Worm (Caenorhabditis elegans) whole organism, young adult: ENCODE measurements around the gene M6.4.

Experiments used
- B0261.1 ChIP-seq: sonication (generic microtip); optimal IDR thresholded peaks from 2 replicates; lab custom pipeline; 2016; ENCODE audit warnings: mild to moderate bottlenecking, missing genetic modification characterization, moderate library complexity, missing compliant biosample characterization
- C06A6.2 ChIP-seq: fragments of 200-800 bp; sonication (Bioruptor generic); conservative IDR thresholded peaks from 2 replicates; pipeline ENCODE4 v1.3.6; 2022; ENCODE audit warnings: missing genetic modification characterization, missing compliant biosample characterization
- C17E4.6 ChIP-seq: fragments of 200-800 bp; sonication (Bioruptor generic); IDR thresholded peaks from 2 replicates; pipeline ENCODE4 v1.3.6; 2022; ENCODE audit warnings: missing genetic modification reagents, missing genetic modification characterization, missing compliant biosample characterization
- F23B12.7 ChIP-seq: sonication (generic microtip); optimal IDR thresholded peaks from 2 replicates; lab custom pipeline; 2017; ENCODE audit warnings: missing genetic modification characterization, mild to moderate bottlenecking, missing compliant biosample characterization, antibody characterized with exemption, moderate library complexity; ENCODE audit not compliant: insufficient read depth
- F33H1.4 ChIP-seq: fragments of 200-800 bp; sonication (Bioruptor generic); IDR thresholded peaks from 2 replicates; pipeline ENCODE4 v1.3.6; 2022; ENCODE audit warnings: missing genetic modification reagents, missing genetic modification characterization, missing compliant biosample characterization
- F39B2.1 ChIP-seq: fragments of 200-800 bp; sonication (Bioruptor generic); IDR thresholded peaks from 2 replicates; pipeline ENCODE4 v1.3.6; 2022; ENCODE audit warnings: missing genetic modification reagents, missing genetic modification characterization, missing compliant biosample characterization
- F52B5.7 ChIP-seq: sonication (generic microtip); optimal IDR thresholded peaks from 2 replicates; lab custom pipeline; 2016; ENCODE audit warnings: mild to moderate bottlenecking, missing genetic modification characterization, missing compliant biosample characterization
- K12H6.12 ChIP-seq: fragments of 200-800 bp; sonication (Bioruptor generic); optimal IDR thresholded peaks from 2 replicates; lab custom pipeline; 2018; ENCODE audit warnings: mild to moderate bottlenecking, missing genetic modification characterization, missing compliant biosample characterization
- T07F8.4 ChIP-seq: sonication (generic microtip); optimal IDR thresholded peaks from 2 replicates; lab custom pipeline; 2016; ENCODE audit warnings: mild to moderate bottlenecking, missing genetic modification characterization, moderate library complexity, missing compliant biosample characterization
- ama-1 ChIP-seq, 3 experiments: fragments of 150-350 bp in 1 of 3; sonication (generic microtip) in 2 of 3; optimal IDR thresholded peaks; 2 replicates each; lab custom pipeline; 2014 to 2018; ENCODE audit warnings: missing biosample characterization in 2 of 3, missing genetic modification characterization in 2 of 3, missing genetic modification reagents in 2 of 3
- attf-3 ChIP-seq: fragments of 200-800 bp; sonication (Bioruptor generic); conservative IDR thresholded peaks from 2 replicates; pipeline ENCODE4 v1.3.6; 2022; ENCODE audit warnings: missing genetic modification reagents, missing genetic modification characterization, missing compliant biosample characterization
- attf-5 ChIP-seq: fragments of 200-800 bp; sonication (Bioruptor generic); optimal IDR thresholded peaks from 2 replicates; lab custom pipeline; 2018; ENCODE audit warnings: mild to moderate bottlenecking, missing genetic modification characterization, missing compliant biosample characterization
- bed-2 ChIP-seq: fragments of 200-800 bp; sonication (Bioruptor generic); IDR thresholded peaks from 2 replicates; pipeline ENCODE4 v1.3.6; 2022; ENCODE audit warnings: missing genetic modification reagents, missing genetic modification characterization, missing compliant biosample characterization
- cebp-1 ChIP-seq, 2 experiments: fragments of 200-800 bp in 1 of 2; sonication (Bioruptor generic) in 1 of 2; sonication (generic microtip) in 1 of 2; IDR thresholded peaks in 1 of 2; optimal IDR thresholded peaks in 1 of 2; 2 replicates each; pipeline versions ENCODE4 v1.3.6 to Lab custom; 2017 to 2022; ENCODE audit warnings: missing compliant biosample characterization in 2 of 2, missing genetic modification characterization in 2 of 2, mild to moderate bottlenecking in 1 of 2, missing genetic modification reagents in 1 of 2, moderate library complexity in 1 of 2
- ceh-100 ChIP-seq: fragments of 200-800 bp; sonication (Bioruptor generic); IDR thresholded peaks from 2 replicates; pipeline ENCODE4 v1.3.6; 2022; ENCODE audit warnings: missing genetic modification reagents, missing genetic modification characterization, missing compliant biosample characterization
- ceh-79 ChIP-seq: sonication (generic microtip); optimal IDR thresholded peaks from 2 replicates; lab custom pipeline; 2017; ENCODE audit warnings: mild to moderate bottlenecking, missing genetic modification characterization, missing compliant biosample characterization
- ceh-91 ChIP-seq: fragments of 200-800 bp; sonication (Bioruptor generic); IDR thresholded peaks from 2 replicates; pipeline ENCODE4 v1.3.6; 2022; ENCODE audit warnings: missing genetic modification reagents, missing genetic modification characterization, missing compliant biosample characterization
- dox-1 ChIP-seq: fragments of 200-800 bp; sonication (Bioruptor generic); IDR thresholded peaks from 2 replicates; pipeline ENCODE4 v1.3.6; 2022; ENCODE audit warnings: missing genetic modification reagents, missing genetic modification characterization, missing compliant biosample characterization
- egl-44 ChIP-seq: fragments of 200-800 bp; sonication (Bioruptor generic); IDR thresholded peaks from 2 replicates; pipeline ENCODE4 v1.3.6; 2022; ENCODE audit warnings: missing genetic modification reagents, missing genetic modification characterization, missing compliant biosample characterization
- egrh-3 ChIP-seq: fragments of 200-800 bp; sonication (Bioruptor generic); IDR thresholded peaks from 2 replicates; pipeline ENCODE4 v1.3.6; 2022; ENCODE audit warnings: missing genetic modification reagents, missing genetic modification characterization, missing compliant biosample characterization
- ekl-4 ChIP-seq: fragments of 200-800 bp; sonication (Bioruptor generic); IDR thresholded peaks from 2 replicates; pipeline ENCODE4 v1.3.6; 2022; ENCODE audit warnings: missing genetic modification reagents, missing genetic modification characterization, missing compliant biosample characterization
- ets-4 ChIP-seq: fragments of 200-800 bp; sonication (Bioruptor generic); optimal IDR thresholded peaks from 2 replicates; lab custom pipeline; 2018; ENCODE audit warnings: mild to moderate bottlenecking, missing genetic modification characterization, missing compliant biosample characterization
- him-1 ChIP-seq: sonication (generic microtip); optimal IDR thresholded peaks from 2 replicates; lab custom pipeline; 2016; ENCODE audit warnings: missing genotype, missing genetic modification reagents, missing genetic modification characterization, missing compliant biosample characterization
- hsf-1 ChIP-seq: fragments of 200-800 bp; sonication (Bioruptor generic); IDR thresholded peaks from 2 replicates; pipeline ENCODE4 v1.3.6; 2022; ENCODE audit warnings: missing genetic modification reagents, missing genetic modification characterization, missing compliant biosample characterization
- lin-26 ChIP-seq: fragments of 200-800 bp; sonication (Bioruptor generic); IDR thresholded peaks from 2 replicates; pipeline ENCODE4 v1.3.6; 2022; ENCODE audit warnings: missing genetic modification reagents, missing genetic modification characterization, missing compliant biosample characterization
- lin-40 ChIP-seq: sonication (generic microtip); optimal IDR thresholded peaks from 2 replicates; lab custom pipeline; 2016; ENCODE audit warnings: missing genetic modification characterization, mild to moderate bottlenecking, missing compliant biosample characterization, missing genotype, missing genetic modification reagents
- lsl-1 ChIP-seq: fragments of 200-800 bp; sonication (Bioruptor generic); optimal IDR thresholded peaks from 2 replicates; lab custom pipeline; 2018; ENCODE audit warnings: mild to moderate bottlenecking, missing genetic modification characterization, moderate library complexity, missing compliant biosample characterization
- madf-8 ChIP-seq: fragments of 200-800 bp; sonication (Bioruptor generic); conservative IDR thresholded peaks from 2 replicates; pipeline ENCODE4 v1.3.6; 2022; ENCODE audit warnings: missing genetic modification reagents, missing genetic modification characterization, missing compliant biosample characterization
- mes-4 ChIP-seq: sonication (generic microtip); optimal IDR thresholded peaks from 2 replicates; lab custom pipeline; 2016; ENCODE audit warnings: missing genotype, missing genetic modification characterization, missing compliant biosample characterization
- nfyb-1 ChIP-seq: fragments of 200-800 bp; sonication (Bioruptor generic); IDR thresholded peaks from 2 replicates; pipeline ENCODE4 v1.3.6; 2022; ENCODE audit warnings: missing genetic modification reagents, missing genetic modification characterization, missing compliant biosample characterization
- nhr-120 ChIP-seq: fragments of 200-800 bp; sonication (Bioruptor generic); IDR thresholded peaks from 2 replicates; pipeline ENCODE4 v1.3.6; 2022; ENCODE audit warnings: missing genetic modification characterization, missing compliant biosample characterization
- nhr-179 ChIP-seq: sonication (generic microtip); optimal IDR thresholded peaks from 2 replicates; lab custom pipeline; 2016; ENCODE audit warnings: mild to moderate bottlenecking, missing genetic modification characterization, missing compliant biosample characterization
- nhr-27 ChIP-seq: fragments of 200-800 bp; sonication (Bioruptor generic); optimal IDR thresholded peaks from 2 replicates; lab custom pipeline; 2018; ENCODE audit warnings: mild to moderate bottlenecking, missing genetic modification characterization, moderate library complexity, missing compliant biosample characterization
- pbrm-1 ChIP-seq: fragments of 200-800 bp; sonication (Bioruptor generic); IDR thresholded peaks from 2 replicates; pipeline ENCODE4 v1.3.6; 2022; ENCODE audit warnings: missing genetic modification reagents, missing genetic modification characterization, missing compliant biosample characterization
- rpc-1 ChIP-seq, 2 experiments: fragments of 150-350 bp in 1 of 2; sonication (generic microtip) in 1 of 2; optimal IDR thresholded peaks; 2 replicates each; lab custom pipeline; 2014 to 2018; ENCODE audit warnings: missing biosample characterization in 1 of 2, missing genetic modification characterization in 1 of 2, missing genetic modification reagents in 1 of 2, missing genotype in 1 of 2
- snpc-4 ChIP-seq, 5 experiments: fragments of 150-350 bp in 1 of 5; sonication (generic microtip) in 4 of 5; optimal IDR thresholded peaks; 2 replicates each; lab custom pipeline; 2014 to 2018; ENCODE audit warnings: missing genetic modification characterization in 5 of 5, missing biosample characterization in 3 of 5, antibody characterized with exemption in 2 of 5, mild to moderate bottlenecking in 2 of 5, missing compliant biosample characterization in 2 of 5, missing genotype in 2 of 5, moderate library complexity in 2 of 5, missing genetic modification reagents in 1 of 5
- somi-1 ChIP-seq: fragments of 200-800 bp; sonication (Bioruptor generic); optimal IDR thresholded peaks from 2 replicates; lab custom pipeline; 2018; ENCODE audit warnings: mild to moderate bottlenecking, missing genetic modification characterization, missing compliant biosample characterization
- tlf-1 ChIP-seq: fragments of 200-800 bp; sonication (Bioruptor generic); optimal IDR thresholded peaks from 2 replicates; lab custom pipeline; 2018; ENCODE audit warnings: mild to moderate bottlenecking, missing genetic modification characterization, missing compliant biosample characterization
- unc-62 ChIP-seq: fragments of 150-350 bp; optimal IDR thresholded peaks from 2 replicates; lab custom pipeline; 2014; ENCODE audit warnings: missing biosample characterization, missing genetic modification reagents, missing genetic modification characterization
- xnd-1 ChIP-seq: sonication (generic microtip); optimal IDR thresholded peaks from 2 replicates; lab custom pipeline; 2016; ENCODE audit warnings: missing genotype, missing genetic modification reagents, missing genetic modification characterization, missing compliant biosample characterization
- ztf-18 ChIP-seq: sonication (generic microtip); optimal IDR thresholded peaks from 2 replicates; lab custom pipeline; 2016; ENCODE audit warnings: missing genotype, mild to moderate bottlenecking, missing genetic modification characterization, missing compliant biosample characterization
- ztf-25 ChIP-seq: fragments of 200-800 bp; sonication (Bioruptor generic); IDR thresholded peaks from 2 replicates; pipeline ENCODE4 v1.3.6; 2022; ENCODE audit warnings: missing genetic modification reagents, missing genetic modification characterization, missing compliant biosample characterization
- ztf-6 ChIP-seq: fragments of 200-800 bp; sonication (Bioruptor generic); IDR thresholded peaks from 2 replicates; pipeline ENCODE4 v1.3.6; 2022; ENCODE audit warnings: missing genetic modification reagents, missing genetic modification characterization, missing compliant biosample characterization

The M6.4 gene

DNA sequence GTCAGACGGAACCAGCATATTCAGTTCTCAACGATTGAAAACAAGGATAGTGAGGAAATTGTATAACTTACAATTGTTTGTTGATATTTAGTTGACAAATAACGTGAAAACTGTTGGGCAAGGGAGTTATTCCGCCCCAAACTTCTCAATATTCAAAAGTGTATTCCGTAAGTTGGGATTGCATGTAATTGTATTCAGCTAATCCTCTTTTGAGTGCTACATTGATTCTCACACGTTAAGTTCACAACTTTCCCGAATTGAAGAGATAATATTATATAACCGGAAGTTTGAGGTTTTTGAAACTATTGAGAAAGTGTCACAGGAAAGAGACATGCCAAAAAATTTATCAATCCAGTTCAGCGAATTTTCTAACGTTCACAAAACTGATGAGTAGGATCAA is 25.8 kb downstream of the M6.4 start, which contains the start of gene ifc-2:
Gene ifc-2, minus strand, starts transcription at position 101 of the 400 bp plus-strand sequence.
- TF ChIP-seq tlf-1 (GFP tag; lab: Kevin White, UChicago) (no peak), xnd-1 (tag; lab: Kevin White, UChicago) (no peak), egrh-3 (GFP tag; lab: Robert Waterston, UW) (no peak), nhr-27 (tag; lab: Kevin White, UChicago) (no peak), F52B5.7 (tag; lab: Kevin White, UChicago) (no peak), ztf-6 (no peak), attf-3 (GFP tag; lab: Robert Waterston, UW) (no peak), T07F8.4 (no peak), C17E4.6 (GFP tag; lab: Robert Waterston, UW) (no peak), ekl-4 (no peak), him-1 (tag; lab: Kevin White, UChicago) (no peak), ama-1 (optimal IDR thresholded peaks at IDR 0.05; lab: Kevin White, UChicago) (no peak), ama-1 (GFP tag; optimal IDR thresholded peaks at IDR 0.05; lab: Kevin White, UChicago) (no peak), ztf-18 (no peak)

DNA sequence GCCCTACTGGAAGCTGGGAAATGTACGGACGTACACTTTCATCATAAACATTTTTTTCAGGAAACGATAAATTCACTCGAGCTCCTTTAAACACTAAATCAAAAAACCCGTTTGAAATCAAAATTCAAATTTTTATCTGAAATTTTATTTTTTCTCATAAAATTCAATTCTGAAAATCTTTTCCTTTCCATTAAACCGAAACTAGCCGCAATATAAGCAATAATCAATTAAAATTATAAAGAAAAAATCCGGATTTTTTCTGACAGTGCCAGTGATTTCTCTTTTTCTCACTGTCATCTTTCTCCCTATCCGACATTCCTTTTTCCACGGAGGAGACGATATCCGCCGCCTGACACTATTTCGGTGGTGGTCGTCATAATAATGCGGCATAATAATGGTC is 26.9 kb downstream of the M6.4 start, which contains the start of gene lpr-7:
Gene lpr-7, plus strand, starts transcription at position 301 of the 400 bp plus-strand sequence.
- TF ChIP-seq xnd-1 (tag; lab: Kevin White, UChicago) (no peak), hsf-1 (no peak), mes-4 (tag; lab: Kevin White, UChicago) (no peak), nhr-179 (tag; lab: Kevin White, UChicago) (no peak), pbrm-1 (GFP tag; lab: Robert Waterston, UW) (no peak), lsl-1 (GFP tag; lab: Kevin White, UChicago) (no peak), dox-1 (no peak), ceh-100 (GFP tag; lab: Robert Waterston, UW) (no peak)

DNA sequence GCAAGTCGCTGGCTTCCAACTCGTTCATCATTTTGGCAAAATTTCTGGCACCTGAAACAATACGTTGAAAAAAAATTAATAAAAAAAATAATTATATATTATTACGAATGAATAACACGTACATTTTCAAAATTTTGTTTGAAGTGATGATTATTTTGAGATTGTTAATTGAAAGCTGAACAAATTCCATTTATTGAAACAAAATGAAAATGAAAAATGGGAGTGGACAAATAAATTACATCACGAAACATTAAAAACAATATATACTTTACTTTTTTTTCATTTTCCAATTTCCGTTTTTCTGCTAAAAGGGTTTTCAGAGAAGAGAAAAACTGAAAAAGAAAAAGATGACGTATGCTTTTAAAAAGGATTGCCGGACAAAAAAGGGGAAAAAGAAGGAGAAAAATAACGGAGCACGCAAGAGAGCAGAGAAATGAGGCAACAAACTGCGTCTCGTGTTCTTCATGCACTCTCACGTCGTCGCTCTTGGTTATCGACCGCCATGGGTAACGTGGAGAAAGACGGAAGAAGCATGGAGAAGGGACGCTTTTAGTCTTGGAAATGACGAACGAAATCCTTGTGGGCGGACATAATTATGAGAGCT is 32.8 kb downstream of the M6.4 start, which contains the start of gene rund-1:
Gene rund-1, minus strand, starts transcription at position 51 of the 604 bp plus-strand sequence.
- TF ChIP-seq ets-4 (GFP tag; lab: Kevin White, UChicago) (no peak), ceh-79 (tag; lab: Kevin White, UChicago) (no peak), F23B12.7 (tag; lab: Kevin White, UChicago) (peak; percentile 23), snpc-4 (GFP tag; optimal IDR thresholded peaks at IDR 0.05; lab: Kevin White, UChicago) (no peak), snpc-4 (tag; optimal IDR thresholded peaks at IDR 0.05; lab: Kevin White, UChicago) (peak in 2 of 4 experiments; percentile 42 to 72), ceh-91 (GFP tag; lab: Robert Waterston, UW) (no peak), madf-8 (GFP tag; lab: Robert Waterston, UW) (no peak), C06A6.2 (GFP tag; lab: Robert Waterston, UW) (no peak), cebp-1 (GFP tag; IDR thresholded peaks at IDR 0.05; lab: Robert Waterston, UW) (no peak), cebp-1 (tag; optimal IDR thresholded peaks at IDR 0.05; lab: Kevin White, UChicago) (no peak), lin-26 (no peak), nhr-120 (GFP tag; lab: Robert Waterston, UW) (no peak), attf-5 (GFP tag; lab: Kevin White, UChicago) (no peak), lin-40 (tag; lab: Kevin White, UChicago) (peak; percentile 36), B0261.1 (tag; lab: Kevin White, UChicago) (no peak), F39B2.1 (GFP tag; lab: Robert Waterston, UW) (no peak), unc-62 (GFP tag; lab: Kevin White, UChicago) (no peak), nhr-27 (tag; lab: Kevin White, UChicago) (no peak), rpc-1 (optimal IDR thresholded peaks at IDR 0.05; lab: Kevin White, UChicago) (no peak), rpc-1 (tag; optimal IDR thresholded peaks at IDR 0.05; lab: Kevin White, UChicago) (no peak), K12H6.12 (tag; lab: Kevin White, UChicago) (peak; percentile 12), egl-44 (GFP tag; lab: Robert Waterston, UW) (no peak), F33H1.4 (no peak), ztf-25 (GFP tag; lab: Robert Waterston, UW) (no peak), ekl-4 (no peak), somi-1 (GFP tag; lab: Kevin White, UChicago) (no peak), nfyb-1 (GFP tag; lab: Robert Waterston, UW) (no peak), bed-2 (GFP tag; lab: Robert Waterston, UW) (no peak)
